Comparison of ENCODE assay signal across 1 fruit fly cellular context in genomic region chr3L:4508926-4509457, dm6.
A peak's percentile ranks its signal among the peaks of the same experiment; 100 is the strongest.
TF ChIP-seq lines count a peak whose summit lies in the region.

No protein-coding gene starts in this region.

TF ChIP-seq in whole organism, embryonic, 481 proteins besides CTCF, POLR2A, EP300 and RAD21 (continued from another document):
- no peak for TF ChIP-seq E2f1 (GFP tag; IDR thresholded peaks at IDR 0.05; lab: Robert Waterston, UW)
- TF ChIP-seq row (GFP tag; IDR thresholded peaks at IDR 0.05; lab: Robert Waterston, UW): 0 out of 3 replicates have a peak, but pooled peaks have one; percentile 32
- TF ChIP-seq CG12236 (GFP tag; optimal IDR thresholded peaks at IDR 0.05; lab: Kevin White, UChicago): no peak
- 0 out of 3 replicates have a peak, but pooled peaks have one; percentile 11 for TF ChIP-seq CG11695 (GFP tag; IDR thresholded peaks at IDR 0.05; lab: Robert Waterston, UW)
- peak; percentile 59 for TF ChIP-seq gem (tag; optimal IDR thresholded peaks at IDR 0.05; lab: Kevin White, UChicago)
- TF ChIP-seq ftz-f1 (GFP tag; optimal IDR thresholded peaks at IDR 0.05; lab: Kevin White, UChicago): no peak
- no peak for TF ChIP-seq CG10565 (GFP tag; optimal IDR thresholded peaks at IDR 0.05; lab: Kevin White, UChicago)
- no peak for TF ChIP-seq CG2678 (tag; optimal IDR thresholded peaks at IDR 0.05; lab: Kevin White, UChicago)
- no peak for TF ChIP-seq crol (GFP tag; IDR thresholded peaks at IDR 0.05; lab: Robert Waterston, UW)
- TF ChIP-seq Mes4 (GFP tag; optimal IDR thresholded peaks at IDR 0.05; lab: Kevin White, UChicago): no peak
- TF ChIP-seq CG14014 (GFP tag; IDR thresholded peaks at IDR 0.05; lab: Robert Waterston, UW): 0 out of 2 replicates have a peak, but pooled peaks have one; percentile 29
- TF ChIP-seq fd3F (GFP tag; optimal IDR thresholded peaks at IDR 0.05; lab: Kevin White, UChicago): peak; percentile 6
- TF ChIP-seq lbe (GFP tag; optimal IDR thresholded peaks at IDR 0.05; lab: Kevin White, UChicago): no peak
- TF ChIP-seq Hr51 (GFP tag; optimal IDR thresholded peaks at IDR 0.05; lab: Kevin White, UChicago): peak in 1 of 2 experiments; percentile 67
- peak; percentile 27 for TF ChIP-seq CG13424 (tag; optimal IDR thresholded peaks at IDR 0.05; lab: Kevin White, UChicago)
